Worm (Caenorhabditis elegans) whole organism, mixed stage, embryonic: ENCODE measurements around the gene srh-75.

ENCODE experiments used
- cnd-1 ChIP-seq: fragments of 200-800 bp; sonication (Bioruptor generic); optimal IDR thresholded peaks from 2 replicates; lab custom pipeline; 2018; ENCODE audit warnings: mild to moderate bottlenecking, missing genetic modification characterization, missing compliant biosample characterization
- lin-13 ChIP-seq: fragments of 150-350 bp; optimal IDR thresholded peaks from 2 replicates; lab custom pipeline; 2014; ENCODE audit warnings: missing biosample characterization, missing genetic modification characterization
- lin-32 ChIP-seq: fragments of 200-800 bp; sonication (Bioruptor generic); optimal IDR thresholded peaks from 2 replicates; lab custom pipeline; 2018; ENCODE audit warnings: mild to moderate bottlenecking, missing genetic modification characterization, missing compliant biosample characterization
- mls-2 ChIP-seq: sonication (generic microtip); optimal IDR thresholded peaks from 2 replicates; lab custom pipeline; 2016; ENCODE audit warnings: mild to moderate bottlenecking, missing genetic modification characterization, moderate library complexity, missing compliant biosample characterization
- nhr-76 ChIP-seq: sonication (generic microtip); optimal IDR thresholded peaks from 2 replicates; lab custom pipeline; 2017; ENCODE audit warnings: missing biosample characterization, missing genetic modification characterization
- sem-2 ChIP-seq: fragments of 200-800 bp; sonication (Bioruptor generic); optimal IDR thresholded peaks from 2 replicates; lab custom pipeline; 2018; ENCODE audit warnings: mild to moderate bottlenecking, missing genetic modification characterization, missing compliant biosample characterization
- unc-39 ChIP-seq: fragments of 150-350 bp; optimal IDR thresholded peaks from 2 replicates; lab custom pipeline; 2014; ENCODE audit warnings: missing biosample characterization, missing genetic modification characterization
- unc-62 ChIP-seq: fragments of 150-350 bp; optimal IDR thresholded peaks from 2 replicates; lab custom pipeline; 2014; ENCODE audit warnings: missing biosample characterization, missing genetic modification reagents, missing genetic modification characterization
- zip-8 ChIP-seq: fragments of 150-350 bp; optimal IDR thresholded peaks from 2 replicates; lab custom pipeline; 2014; ENCODE audit warnings: missing biosample characterization, missing genetic modification characterization
- ztf-11 ChIP-seq: fragments of 150-350 bp; optimal IDR thresholded peaks from 2 replicates; lab custom pipeline; 2014; ENCODE audit warnings: missing biosample characterization, missing genetic modification characterization

- TF ChIP-seq lin-32 (GFP tag; lab: Kevin White, UChicago) (no peak), mls-2 (no peak), zip-8 (no peak), unc-62 (GFP tag; lab: Kevin White, UChicago) (no peak), sem-2 (no peak), lin-13 (tag; lab: Kevin White, UChicago) (no peak), unc-39 (tag; lab: Kevin White, UChicago) (no peak), cnd-1 (tag; lab: Kevin White, UChicago) (no peak), ztf-11 (tag; lab: Kevin White, UChicago) (no peak), nhr-76 (tag; lab: Kevin White, UChicago) (no peak)
These were observed 29.2 kb downstream of the srh-75 start for ce11 chrV:11027740-11028139.
